Worm (Caenorhabditis elegans): ENCODE measurements around the gene srlf-7.

DNA sequence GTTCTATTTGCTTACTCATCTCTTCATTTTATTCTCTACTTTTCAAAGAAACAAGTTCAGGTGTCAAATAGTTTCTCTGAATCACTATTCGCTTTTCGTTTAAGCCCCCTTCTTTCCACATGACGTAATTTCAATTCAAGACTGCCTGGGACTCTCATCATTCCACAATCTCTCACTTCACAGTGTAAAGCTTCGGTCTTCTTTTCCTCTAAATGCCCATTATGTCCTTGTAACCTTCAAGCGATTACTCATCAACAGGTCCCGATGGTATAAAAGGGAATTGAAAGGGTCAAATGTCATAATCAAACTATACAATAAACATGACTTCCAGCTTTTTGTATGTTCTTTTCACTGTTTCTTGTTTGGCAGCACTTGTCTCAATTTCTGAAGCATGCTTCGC lies 10.1 kb upstream of the srlf-7 start, which contains the start of gene C42D4.3:
- TF ChIP-seq rbr-2 (tag; optimal IDR thresholded peaks at IDR 0.05) (no peak), Y5F2A.4 (GFP tag; optimal IDR thresholded peaks at IDR 0.05) (no peak), mep-1 (tag; optimal IDR thresholded peaks at IDR 0.05) (no peak), lsy-2 (tag; optimal IDR thresholded peaks at IDR 0.05) (no peak), lin-15B (tag; optimal IDR thresholded peaks at IDR 0.05) (no peak), dmd-9 (GFP tag; IDR thresholded peaks at IDR 0.05) (no peak), F49E8.2 (tag; optimal IDR thresholded peaks at IDR 0.05; ENCODE audit: borderline replicate concordance) (no peak), pha-4 (GFP tag; IDR thresholded peaks at IDR 0.05) (no peak), pha-4 (tag; optimal IDR thresholded peaks at IDR 0.05) (no peak), nhr-25 (tag; optimal IDR thresholded peaks at IDR 0.05; ENCODE audit: borderline replicate concordance, insufficient read depth) (no peak), mdl-1 (tag; optimal IDR thresholded peaks at IDR 0.05) (no peak), nhr-76 (tag; optimal IDR thresholded peaks at IDR 0.05) (no peak), nhr-77 (tag; optimal IDR thresholded peaks at IDR 0.05) (no peak)
